Fruit fly (Drosophila melanogaster): Measurements from ENCODE around the gene CG34433.

- no peak for TF ChIP-seq usp (GFP tag; optimal IDR thresholded peaks at IDR 0.05)
- no peak for TF ChIP-seq Dll (optimal IDR thresholded peaks at IDR 0.05)
- no peak for TF ChIP-seq pan (optimal IDR thresholded peaks at IDR 0.05)
These were observed 48.1 kb upstream of the CG34433 start, which contains the start of the genes CG2246 and CG31021 for dm6 chr3R:30601440-30602256.
